Worm (Caenorhabditis elegans) whole organism, early embryonic: Measurements from ENCODE around the gene B0303.7.

Experiments used
- B0310.2 ChIP-seq: sonication (generic microtip); optimal IDR thresholded peaks from 2 replicates; lab custom pipeline; 2016; ENCODE audit warnings: mild to moderate bottlenecking, missing genetic modification characterization, missing compliant biosample characterization
- F13C5.2 ChIP-seq: sonication (generic microtip); optimal IDR thresholded peaks from 2 replicates; lab custom pipeline; 2017; ENCODE audit warnings: mild to moderate bottlenecking, missing genetic modification characterization, inconsistent platforms, missing compliant biosample characterization
- aly-1 ChIP-seq: sonication (generic microtip); optimal IDR thresholded peaks from 2 replicates; lab custom pipeline; 2016; ENCODE audit warnings: missing genetic modification characterization, missing compliant biosample characterization
- ama-1 ChIP-seq: fragments of 150-350 bp; optimal IDR thresholded peaks from 2 replicates; lab custom pipeline; 2014
- ceh-13 ChIP-seq: fragments of 200-800 bp; sonication (Bioruptor generic); optimal IDR thresholded peaks from 2 replicates; lab custom pipeline; 2018; ENCODE audit warnings: mild to moderate bottlenecking, missing genetic modification characterization, missing compliant biosample characterization
- ceh-36 ChIP-seq: sonication (generic microtip); optimal IDR thresholded peaks from 2 replicates; lab custom pipeline; 2016; ENCODE audit warnings: missing genetic modification characterization, inconsistent platforms, missing compliant biosample characterization
- ets-7 ChIP-seq: sonication (generic microtip); optimal IDR thresholded peaks from 2 replicates; lab custom pipeline; 2016; ENCODE audit warnings: missing genotype, missing genetic modification characterization, missing compliant biosample characterization
- flt-1 ChIP-seq: fragments of 200-800 bp; sonication (Bioruptor generic); IDR thresholded peaks from 2 replicates; pipeline ENCODE4 v1.3.6; 2022; ENCODE audit warnings: missing genetic modification characterization, missing compliant biosample characterization
- hmbx-1 ChIP-seq: sonication (generic microtip); optimal IDR thresholded peaks from 2 replicates; lab custom pipeline; 2016; ENCODE audit warnings: mild to moderate bottlenecking, missing genetic modification characterization, missing compliant biosample characterization
- hmg-4 ChIP-seq: fragments of 200-800 bp; sonication (Bioruptor generic); optimal IDR thresholded peaks from 2 replicates; lab custom pipeline; 2018; ENCODE audit warnings: mild to moderate bottlenecking, missing genetic modification characterization, missing compliant biosample characterization
- hnd-1 ChIP-seq: sonication (generic microtip); optimal IDR thresholded peaks from 2 replicates; lab custom pipeline; 2016; ENCODE audit warnings: missing genetic modification characterization, missing compliant biosample characterization
- pes-1 ChIP-seq: fragments of 200-800 bp; sonication (Bioruptor generic); IDR thresholded peaks from 2 replicates; pipeline ENCODE4 v1.3.6; 2022; ENCODE audit warnings: missing genetic modification reagents, missing genetic modification characterization, missing compliant biosample characterization
- scrt-1 ChIP-seq: fragments of 200-800 bp; sonication (Bioruptor generic); IDR thresholded peaks from 2 replicates; pipeline ENCODE4 v1.3.6; 2022; ENCODE audit warnings: missing genetic modification characterization, missing compliant biosample characterization
- sea-1 ChIP-seq: fragments of 200-800 bp; sonication (Bioruptor generic); conservative IDR thresholded peaks from 2 replicates; pipeline ENCODE4 v1.3.6; 2022; ENCODE audit warnings: missing genetic modification characterization, missing compliant biosample characterization
- tbx-11 ChIP-seq: fragments of 200-800 bp; sonication (Bioruptor generic); IDR thresholded peaks from 2 replicates; pipeline ENCODE4 v1.3.6; 2022; ENCODE audit warnings: missing genetic modification characterization, missing compliant biosample characterization
- tbx-37 ChIP-seq: fragments of 200-800 bp; sonication (Bioruptor generic); conservative IDR thresholded peaks from 2 replicates; pipeline ENCODE4 v1.3.6; 2022; ENCODE audit warnings: missing genetic modification reagents, missing genetic modification characterization, missing compliant biosample characterization
- tra-4 ChIP-seq: sonication (generic microtip); optimal IDR thresholded peaks from 2 replicates; lab custom pipeline; 2017; ENCODE audit warnings: missing genetic modification characterization, missing compliant biosample characterization

Gene B0303.7

ce11 chrIII:8739786-8740185 is 46.4 kb downstream of the B0303.7 start:
- TF ChIP-seq tbx-11 (GFP tag; lab: Robert Waterston, UW) (no peak), ceh-36 (no peak), pes-1 (GFP tag; lab: Robert Waterston, UW) (no peak), scrt-1 (GFP tag; lab: Robert Waterston, UW) (no peak), hmbx-1 (tag; lab: Kevin White, UChicago) (no peak), flt-1 (GFP tag; lab: Robert Waterston, UW) (no peak), hmg-4 (GFP tag; lab: Kevin White, UChicago) (no peak), tra-4 (no peak), hnd-1 (no peak), ceh-13 (GFP tag; lab: Kevin White, UChicago) (no peak), B0310.2 (no peak), sea-1 (GFP tag; lab: Robert Waterston, UW) (no peak), F13C5.2 (tag; lab: Kevin White, UChicago) (no peak), ets-7 (tag; lab: Kevin White, UChicago) (no peak), ama-1 (lab: Kevin White, UChicago) (no peak)

- TF ChIP-seq hmbx-1 (tag; lab: Kevin White, UChicago) (no peak), B0310.2 (no peak), tra-4 (no peak), tbx-37 (peak; percentile 63), hnd-1 (peak; percentile 11), scrt-1 (GFP tag; lab: Robert Waterston, UW) (peak; percentile 70; the same call in 1 of the 2 replicates), aly-1 (tag; lab: Kevin White, UChicago) (peak; percentile 58), pes-1 (GFP tag; lab: Robert Waterston, UW) (peak; percentile 68; the same call in 1 of the 2 replicates), tbx-11 (GFP tag; lab: Robert Waterston, UW) (0 out of 2 replicates have a peak, but pooled peaks have one; percentile 54), sea-1 (GFP tag; lab: Robert Waterston, UW) (peak; percentile 30; the same call in 1 of the 2 replicates), flt-1 (GFP tag; lab: Robert Waterston, UW) (peak; percentile 63), ets-7 (tag; lab: Kevin White, UChicago) (peak; percentile 52), F13C5.2 (tag; lab: Kevin White, UChicago) (peak; percentile 93)
These were observed 47.9 kb downstream of the B0303.7 start, which contains the start of gene pdhk-2 for ce11 chrIII:8741276-8741860. Gene pdhk-2, minus strand, starts transcription at chrIII:8741412.

ce11 chrIII:8741955-8742354 is 48.5 kb downstream of the B0303.7 start:
- TF ChIP-seq sea-1 (GFP tag; lab: Robert Waterston, UW) (no peak), ceh-13 (GFP tag; lab: Kevin White, UChicago) (no peak), flt-1 (GFP tag; lab: Robert Waterston, UW) (no peak), ceh-36 (no peak), tbx-11 (GFP tag; lab: Robert Waterston, UW) (no peak), ama-1 (lab: Kevin White, UChicago) (no peak), ets-7 (tag; lab: Kevin White, UChicago) (no peak), hnd-1 (no peak), scrt-1 (GFP tag; lab: Robert Waterston, UW) (no peak), hmg-4 (GFP tag; lab: Kevin White, UChicago) (no peak), pes-1 (GFP tag; lab: Robert Waterston, UW) (no peak), hmbx-1 (tag; lab: Kevin White, UChicago) (no peak), tra-4 (no peak), B0310.2 (no peak), F13C5.2 (tag; lab: Kevin White, UChicago) (no peak), aly-1 (tag; lab: Kevin White, UChicago) (no peak)

- no peak for TF ChIP-seq tra-4
These were observed 49.2 kb downstream of the B0303.7 start for ce11 chrIII:8742584-8742983.

ce11 chrIII:8743796-8744404 is 50.5 kb downstream of the B0303.7 start, which contains the start of gene ZK370.6:
Gene ZK370.6, minus strand, starts transcription at chrIII:8743846.
- TF ChIP-seq hmg-4 (GFP tag; lab: Kevin White, UChicago) (no peak), hnd-1 (no peak), B0310.2 (no peak), pes-1 (GFP tag; lab: Robert Waterston, UW) (no peak), ceh-13 (GFP tag; lab: Kevin White, UChicago) (no peak), scrt-1 (GFP tag; lab: Robert Waterston, UW) (no peak), ets-7 (tag; lab: Kevin White, UChicago) (no peak), flt-1 (GFP tag; lab: Robert Waterston, UW) (no peak), aly-1 (tag; lab: Kevin White, UChicago) (no peak), F13C5.2 (tag; lab: Kevin White, UChicago) (no peak), tra-4 (no peak), sea-1 (GFP tag; lab: Robert Waterston, UW) (no peak), ama-1 (lab: Kevin White, UChicago) (no peak), ceh-36 (no peak), tbx-37 (no peak), tbx-11 (GFP tag; lab: Robert Waterston, UW) (no peak), hmbx-1 (tag; lab: Kevin White, UChicago) (no peak)

ce11 chrIII:8744765-8745164 is 51.3 kb downstream of the B0303.7 start:
- no peak for TF ChIP-seq sea-1 (GFP tag; lab: Robert Waterston, UW)
- no peak for TF ChIP-seq ceh-36
- no peak for TF ChIP-seq ama-1 (lab: Kevin White, UChicago)
- TF ChIP-seq ceh-13 (GFP tag; lab: Kevin White, UChicago), result no peak
- no peak for TF ChIP-seq scrt-1 (GFP tag; lab: Robert Waterston, UW)
- TF ChIP-seq tra-4, result no peak
- no peak for TF ChIP-seq tbx-37
- no peak for TF ChIP-seq hmbx-1 (tag; lab: Kevin White, UChicago)
- no peak for TF ChIP-seq flt-1 (GFP tag; lab: Robert Waterston, UW)
- TF ChIP-seq F13C5.2 (tag; lab: Kevin White, UChicago), result no peak
- no peak for TF ChIP-seq hnd-1

ce11 chrIII:8745214-8745613 is 51.8 kb downstream of the B0303.7 start:
- TF ChIP-seq tbx-37 (no peak), hmbx-1 (tag; lab: Kevin White, UChicago) (no peak), tra-4 (no peak), hnd-1 (no peak), ceh-36 (no peak), ets-7 (tag; lab: Kevin White, UChicago) (no peak), tbx-11 (GFP tag; lab: Robert Waterston, UW) (no peak), hmg-4 (GFP tag; lab: Kevin White, UChicago) (no peak), pes-1 (GFP tag; lab: Robert Waterston, UW) (no peak), F13C5.2 (tag; lab: Kevin White, UChicago) (no peak), aly-1 (tag; lab: Kevin White, UChicago) (no peak), scrt-1 (GFP tag; lab: Robert Waterston, UW) (no peak), B0310.2 (no peak)
